Fruit fly (Drosophila melanogaster): ENCODE results near the gene dod.
A peak's percentile ranks its signal among the peaks of the same experiment; 100 is the strongest.

The dod gene

DNA sequence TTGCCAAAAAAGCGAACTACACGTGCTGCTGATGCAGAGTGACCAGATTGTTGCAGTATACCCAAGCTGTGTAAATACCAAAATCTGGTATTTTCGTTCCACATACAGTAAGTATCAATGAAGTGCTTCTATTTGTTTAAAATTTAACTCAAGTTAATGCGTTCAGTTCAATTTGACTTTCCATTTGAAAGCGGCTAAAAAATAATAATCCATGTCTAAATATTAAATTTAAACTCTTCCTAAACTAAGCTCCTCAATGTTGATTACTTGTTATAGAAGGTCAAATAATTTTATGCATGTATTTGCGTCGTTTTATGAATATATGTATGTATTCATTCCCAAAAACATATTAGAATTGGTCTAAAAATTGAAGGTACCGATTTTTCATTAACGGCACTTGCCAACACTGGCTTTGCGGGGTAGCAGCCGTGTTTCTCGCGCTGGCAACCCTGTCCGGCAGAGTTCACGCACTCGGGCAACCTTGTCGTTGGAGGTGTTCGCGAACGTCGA lies 4.7 kb downstream of the dod start, which contains the start of the genes peng and sol:
Gene peng (minus strand): TSS at position 44 of the 510 bp plus-strand sequence.
Gene sol (plus strand): TSS at position 481 of the 510 bp plus-strand sequence.
- TF ChIP-seq CTCF (optimal IDR thresholded peaks at IDR 0.05) = no peak
- no peak for TF ChIP-seq CG8478 (optimal IDR thresholded peaks at IDR 0.05)

- TF ChIP-seq CTCF (optimal IDR thresholded peaks at IDR 0.05) (no peak), CG8478 (optimal IDR thresholded peaks at IDR 0.05) (no peak)
Measured at dm6 chrX:21351210-21351824, 6.2 kb downstream of the dod start.

dm6 chrX:21353541-21353940 lies 8.4 kb downstream of the dod start:
- no peak for TF ChIP-seq CG8478 (optimal IDR thresholded peaks at IDR 0.05)

DNA sequence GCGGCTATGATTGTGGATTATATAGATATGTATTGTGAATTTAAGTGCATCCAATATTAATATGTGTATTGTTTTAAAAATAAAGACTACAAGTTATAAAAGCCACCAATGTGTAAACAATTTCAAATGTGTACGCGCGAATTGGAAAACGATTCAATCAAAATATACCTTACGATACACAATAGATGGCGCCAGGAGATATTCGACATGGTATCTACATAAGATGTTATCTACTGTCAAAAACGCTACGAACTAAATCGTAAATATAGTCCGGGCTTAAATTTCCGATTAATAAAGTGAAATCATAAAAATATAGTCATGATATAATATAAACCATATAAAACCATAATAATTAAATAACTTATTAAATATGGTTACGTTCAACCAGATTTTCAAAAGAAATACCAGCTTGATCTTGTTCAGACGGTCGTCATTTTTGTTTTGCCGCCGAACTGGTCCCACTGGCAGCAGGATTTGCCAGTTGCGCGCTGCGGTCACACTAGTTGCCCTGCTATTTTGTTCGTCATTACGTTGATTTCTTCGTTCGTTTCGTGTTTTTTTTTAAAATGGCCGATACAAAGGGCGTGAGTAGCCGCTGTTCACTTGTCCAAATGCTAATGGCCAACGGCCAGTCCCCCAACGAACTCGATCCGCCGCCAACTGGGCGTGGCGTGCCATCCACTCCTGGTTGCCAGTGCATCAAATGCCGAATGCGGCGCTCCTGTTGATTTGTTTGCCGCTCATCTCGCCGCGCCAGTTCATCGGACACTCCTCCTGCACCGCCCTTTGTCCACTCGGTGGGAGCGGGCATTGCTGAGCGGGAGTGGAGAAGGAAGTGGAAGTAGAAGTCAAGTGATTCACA lies 12.9 kb downstream of the dod start, which contains the start of gene Septin1:
Gene Septin1 (plus strand): TSS at position 477 of the 862 bp plus-strand sequence.
- TF ChIP-seq CTCF (optimal IDR thresholded peaks at IDR 0.05) (peak; percentile 52 to 86), CG8478 (optimal IDR thresholded peaks at IDR 0.05) (no peak)

DNA sequence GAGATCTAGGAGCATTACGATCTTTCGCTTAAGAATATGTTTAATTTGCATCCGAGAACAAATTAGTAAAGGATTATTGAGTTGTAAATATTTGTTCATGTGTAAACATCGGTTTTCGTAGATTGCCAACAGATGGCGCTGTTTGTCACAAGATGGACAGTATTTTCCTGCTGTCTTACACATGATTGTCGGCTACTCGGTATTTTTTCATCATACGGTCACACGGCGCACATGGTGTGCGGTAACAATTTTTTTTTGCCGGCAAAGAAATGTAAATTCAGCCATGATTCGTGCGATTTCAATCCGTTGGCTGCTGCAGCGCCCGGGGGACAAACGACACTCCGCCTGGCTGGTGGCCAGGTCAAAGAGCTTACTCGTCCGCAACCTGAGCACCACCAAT lies 17.7 kb downstream of the dod start, which contains the start of the genes bbx and waw:
Gene bbx (plus strand): TSS at position 151 of the 400 bp plus-strand sequence.
Gene waw (plus strand): TSS at position 151 of the 400 bp plus-strand sequence.
- TF ChIP-seq CTCF (optimal IDR thresholded peaks at IDR 0.05) = peak; percentile 91 to 95
- no peak for TF ChIP-seq CG8478 (optimal IDR thresholded peaks at IDR 0.05)

DNA sequence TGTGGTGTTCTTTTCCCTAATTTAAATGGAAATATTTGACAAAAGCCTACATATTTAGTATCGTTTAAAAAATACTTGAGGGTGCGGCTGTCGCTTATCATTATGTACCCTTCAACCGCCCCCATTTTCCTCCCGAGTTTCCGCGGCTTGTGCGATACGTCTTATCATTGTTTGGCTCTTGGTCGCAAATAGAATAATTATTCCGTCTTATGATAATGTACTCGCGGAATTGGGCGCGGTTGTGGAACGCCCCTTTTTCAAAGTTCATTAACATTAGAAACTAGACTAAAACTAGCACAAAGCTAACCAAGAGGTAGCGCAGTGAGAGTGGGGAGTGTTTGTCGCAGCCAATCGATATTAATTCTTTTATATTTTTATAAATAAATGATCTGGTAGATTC lies 20.3 kb downstream of the dod start:
- TF ChIP-seq CTCF (optimal IDR thresholded peaks at IDR 0.05) (no peak), CG8478 (optimal IDR thresholded peaks at IDR 0.05) (no peak)

- TF ChIP-seq CG8478 (optimal IDR thresholded peaks at IDR 0.05) = no peak
- TF ChIP-seq CTCF (optimal IDR thresholded peaks at IDR 0.05) = no peak
Measured at dm6 chrX:21366311-21366990, 21.3 kb downstream of the dod start.

dm6 chrX:21367363-21368072 lies 22.4 kb downstream of the dod start:
- TF ChIP-seq CTCF (optimal IDR thresholded peaks at IDR 0.05) (no peak), CG8478 (optimal IDR thresholded peaks at IDR 0.05) (no peak)

dm6 chrX:21368410-21368918 lies 23.3 kb downstream of the dod start:
- no peak for TF ChIP-seq CG8478 (optimal IDR thresholded peaks at IDR 0.05)
- no peak for TF ChIP-seq CTCF (optimal IDR thresholded peaks at IDR 0.05)

dm6 chrX:21369149-21369988 lies 24.2 kb downstream of the dod start:
- TF ChIP-seq CG8478 (optimal IDR thresholded peaks at IDR 0.05) = no peak
- no peak for TF ChIP-seq CTCF (optimal IDR thresholded peaks at IDR 0.05)

DNA sequence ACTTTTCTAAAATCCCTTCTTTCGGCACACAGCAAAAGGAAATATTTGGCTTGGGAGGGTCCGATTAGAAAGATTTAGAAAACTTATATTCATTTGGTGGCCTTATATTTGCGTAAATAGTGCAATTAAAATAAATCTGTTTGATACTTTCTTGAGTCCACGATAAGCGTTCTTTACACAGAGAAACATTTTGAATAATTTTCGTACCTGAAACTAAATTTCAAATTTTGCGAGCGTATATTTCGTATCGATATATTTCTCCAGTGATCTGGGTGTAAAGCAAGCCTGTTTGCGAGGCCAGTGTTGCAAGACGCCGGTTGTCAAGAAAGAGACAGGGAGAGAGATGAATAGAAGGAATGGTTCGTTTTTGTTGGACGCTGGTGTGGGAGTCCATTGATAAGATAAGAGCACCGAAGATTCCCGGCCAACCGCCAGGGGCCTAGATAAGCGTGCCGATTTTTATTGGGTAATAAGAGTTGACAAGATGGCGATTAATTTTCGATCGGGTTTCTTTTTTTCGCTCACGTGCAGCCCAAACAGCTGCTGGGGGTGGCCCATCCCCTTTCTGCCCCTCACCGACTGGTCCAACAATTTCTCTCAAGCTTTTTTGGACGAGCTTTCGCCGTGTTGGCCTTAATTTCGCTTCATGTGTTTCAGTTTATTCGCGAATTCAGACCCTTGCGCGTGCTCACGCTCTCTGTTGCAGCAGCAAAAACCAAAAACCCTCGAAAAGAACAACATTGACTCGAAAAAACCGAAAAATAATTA lies 28.7 kb downstream of the dod start, which contains the start of gene slgA:
Gene slgA (plus strand): TSS at position 344 of the 768 bp plus-strand sequence.
- TF ChIP-seq CTCF (optimal IDR thresholded peaks at IDR 0.05) (no peak), CG8478 (optimal IDR thresholded peaks at IDR 0.05) (no peak)

- TF ChIP-seq CG8478 (optimal IDR thresholded peaks at IDR 0.05) = no peak
- no peak for TF ChIP-seq CTCF (optimal IDR thresholded peaks at IDR 0.05)
Measured at dm6 chrX:21375595-21376047, 30.5 kb downstream of the dod start.

All from S2 (cell line).